Fruit fly (Drosophila melanogaster) whole organism, embryonic: ENCODE results near the gene Jhbp16.
A peak's percentile ranks its signal among the peaks of the same experiment; 100 is the strongest.

ENCODE experiments used
- Antp ChIP-seq: fragments of 200-800 bp; sonication (Bioruptor generic); optimal IDR thresholded peaks from 3 replicates; lab custom pipeline; 2016; ENCODE audit warnings: missing biosample characterization, missing genetic modification characterization
- B-H1 ChIP-seq: fragments of 200-800 bp; sonication (Bioruptor generic); IDR thresholded peaks from 3 replicates; pipeline ENCODE4 v1.3.6; 2022; ENCODE audit warnings: missing biosample characterization, missing genetic modification characterization
- BEAF-32 ChIP-seq: fragments of 200-800 bp; sonication (Bioruptor generic); optimal IDR thresholded peaks from 3 replicates; lab custom pipeline; 2017; ENCODE audit warnings: missing biosample characterization, missing genetic modification characterization, mild to moderate bottlenecking, moderate library complexity, missing genetic modification reagents
- Blimp-1 ChIP-seq: fragments of 200-800 bp; sonication (Bioruptor generic); optimal IDR thresholded peaks from 3 replicates; lab custom pipeline; 2018; ENCODE audit warnings: missing biosample characterization, missing genetic modification characterization, mild to moderate bottlenecking, moderate library complexity, missing genetic modification reagents
- CG10267 ChIP-seq: fragments of 200-800 bp; sonication (Bioruptor generic); optimal IDR thresholded peaks from 2 replicates; lab custom pipeline; 2018; ENCODE audit warnings: missing biosample characterization, mild to moderate bottlenecking, missing genetic modification characterization, moderate library complexity
- CG10959 ChIP-seq: fragments of 200-800 bp; sonication (Bioruptor generic); IDR thresholded peaks from 2 replicates; pipeline ENCODE4 v1.3.6; 2022; ENCODE audit warnings: missing biosample characterization, missing genetic modification characterization
- CG12391 ChIP-seq: fragments of 200-800 bp; sonication (Bioruptor generic); optimal IDR thresholded peaks from 3 replicates; lab custom pipeline; 2018; ENCODE audit warnings: missing biosample characterization, mild to moderate bottlenecking, missing genetic modification characterization, moderate library complexity
- CG14441 ChIP-seq: fragments of 200-800 bp; sonication (Bioruptor generic); IDR thresholded peaks from 2 replicates; pipeline ENCODE4 v1.3.6; 2022; ENCODE audit warnings: missing biosample characterization, missing genetic modification characterization
- CG15696 ChIP-seq: fragments of 200-800 bp; sonication (Bioruptor generic); optimal IDR thresholded peaks from 2 replicates; lab custom pipeline; 2019; ENCODE audit warnings: missing biosample characterization, mild to moderate bottlenecking, missing genetic modification characterization, moderate library complexity
- CG1647 ChIP-seq: fragments of 200-800 bp; sonication (Bioruptor generic); optimal IDR thresholded peaks from 3 replicates; lab custom pipeline; 2016; ENCODE audit warnings: missing biosample characterization, missing genetic modification characterization
- CG17361 ChIP-seq: fragments of 200-800 bp; sonication (Bioruptor generic); IDR thresholded peaks from 3 replicates; pipeline ENCODE4 v1.3.6; 2022; ENCODE audit warnings: missing biosample characterization, missing genetic modification characterization
- CG3065 ChIP-seq: fragments of 200-800 bp; sonication (Bioruptor generic); optimal IDR thresholded peaks from 2 replicates; lab custom pipeline; 2016; ENCODE audit warnings: missing biosample characterization, missing genetic modification characterization
- CG32532 ChIP-seq: fragments of 200-800 bp; sonication (Bioruptor generic); IDR thresholded peaks from 2 replicates; pipeline ENCODE4 v1.3.6; 2022; ENCODE audit warnings: missing biosample characterization, missing genetic modification characterization
- CG42726 ChIP-seq: fragments of 200-800 bp; sonication (Bioruptor generic); IDR thresholded peaks from 2 replicates; pipeline ENCODE4 v1.3.6; 2022; ENCODE audit warnings: missing biosample characterization, missing genetic modification characterization; ENCODE audit not compliant: partially characterized antibody
- CG6813 ChIP-seq: fragments of 200-800 bp; sonication (Bioruptor generic); optimal IDR thresholded peaks from 2 replicates; lab custom pipeline; 2017; ENCODE audit warnings: missing biosample characterization, missing genetic modification characterization, mild to moderate bottlenecking, moderate library complexity, missing genetic modification reagents
- CG7271 ChIP-seq: fragments of 200-800 bp; sonication (Bioruptor generic); optimal IDR thresholded peaks from 2 replicates; lab custom pipeline; 2018; ENCODE audit warnings: missing biosample characterization, mild to moderate bottlenecking, missing genetic modification characterization, moderate library complexity
- CG8359 ChIP-seq: fragments of 200-800 bp; sonication (Bioruptor generic); optimal IDR thresholded peaks from 2 replicates; lab custom pipeline; 2017; ENCODE audit warnings: missing biosample characterization, mild to moderate bottlenecking, missing genetic modification characterization, borderline replicate concordance
- D19B ChIP-seq: fragments of 200-800 bp; sonication (Bioruptor generic); optimal IDR thresholded peaks from 2 replicates; lab custom pipeline; 2017; ENCODE audit warnings: missing biosample characterization, mild to moderate bottlenecking, missing genetic modification characterization
- E2f2 ChIP-seq: fragments of 200-800 bp; sonication (Bioruptor generic); IDR thresholded peaks from 2 replicates; pipeline ENCODE4 v1.3.6; 2022; ENCODE audit warnings: missing biosample characterization, missing genetic modification characterization
- Fer2 ChIP-seq: fragments of 200-800 bp; sonication (Bioruptor generic); optimal IDR thresholded peaks from 2 replicates; lab custom pipeline; 2018; ENCODE audit warnings: missing biosample characterization, mild to moderate bottlenecking, missing genetic modification characterization, moderate library complexity
- Myb ChIP-seq: fragments of 200-800 bp; sonication (Bioruptor generic); optimal IDR thresholded peaks from 2 replicates; lab custom pipeline; 2016; ENCODE audit warnings: missing biosample characterization, missing genetic modification characterization
- PHDP ChIP-seq: fragments of 200-800 bp; sonication (Bioruptor generic); optimal IDR thresholded peaks from 3 replicates; lab custom pipeline; 2018; ENCODE audit warnings: missing biosample characterization, mild to moderate bottlenecking, missing genetic modification characterization, moderate library complexity
- Pdp1 ChIP-seq, 2 experiments: fragments of 200-800 bp; sonication (Bioruptor generic); optimal IDR thresholded peaks; 3 replicates each; lab custom pipeline; 2016; ENCODE audit warnings: missing biosample characterization in 2 of 2, missing genetic modification characterization in 2 of 2, mild to moderate bottlenecking in 1 of 2, moderate library complexity in 1 of 2
- Six4 ChIP-seq: fragments of 200-800 bp; sonication (Bioruptor generic); optimal IDR thresholded peaks from 2 replicates; lab custom pipeline; 2016; ENCODE audit warnings: missing biosample characterization, missing genetic modification characterization
- Sox102F ChIP-seq: fragments of 200-800 bp; sonication (Bioruptor generic); optimal IDR thresholded peaks from 2 replicates; lab custom pipeline; 2018; ENCODE audit warnings: missing biosample characterization, mild to moderate bottlenecking, missing genetic modification characterization, moderate library complexity
- Xbp1 ChIP-seq: fragments of 200-800 bp; sonication (Bioruptor generic); optimal IDR thresholded peaks from 3 replicates; lab custom pipeline; 2016; ENCODE audit warnings: missing biosample characterization, mild to moderate bottlenecking, missing genetic modification characterization
- ab ChIP-seq: fragments of 200-800 bp; sonication (Bioruptor generic); optimal IDR thresholded peaks from 2 replicates; lab custom pipeline; 2016; ENCODE audit warnings: missing biosample characterization, missing genetic modification characterization
- al ChIP-seq: fragments of 200-800 bp; sonication (Bioruptor generic); IDR thresholded peaks from 2 replicates; pipeline ENCODE4 v1.3.6; 2022; ENCODE audit warnings: missing biosample characterization, missing genetic modification characterization
- chn ChIP-seq: fragments of 200-800 bp; sonication (Bioruptor generic); optimal IDR thresholded peaks from 2 replicates; lab custom pipeline; 2016; ENCODE audit warnings: missing biosample characterization, missing genetic modification characterization
- ci ChIP-seq: fragments of 200-800 bp; sonication (Bioruptor generic); IDR thresholded peaks from 3 replicates; pipeline ENCODE4 v1.3.6; 2022; ENCODE audit warnings: missing biosample characterization, missing genetic modification characterization
- dmrt11E ChIP-seq: fragments of 200-800 bp; sonication (Bioruptor generic); optimal IDR thresholded peaks from 3 replicates; lab custom pipeline; 2018; ENCODE audit warnings: missing biosample characterization, mild to moderate bottlenecking, missing genetic modification characterization, moderate library complexity
- en ChIP-seq: fragments of 200-800 bp; sonication (Bioruptor generic); optimal IDR thresholded peaks from 2 replicates; lab custom pipeline; 2016; ENCODE audit warnings: missing biosample characterization, missing genetic modification characterization
- exex ChIP-seq: fragments of 200-800 bp; sonication (Bioruptor generic); optimal IDR thresholded peaks from 4 replicates; lab custom pipeline; 2018; ENCODE audit warnings: missing biosample characterization, mild to moderate bottlenecking, missing genetic modification characterization, moderate library complexity
- fd102C ChIP-seq: fragments of 200-800 bp; sonication (Bioruptor generic); optimal IDR thresholded peaks from 2 replicates; lab custom pipeline; 2018; ENCODE audit warnings: missing biosample characterization, mild to moderate bottlenecking, missing genetic modification characterization, moderate library complexity
- hb ChIP-seq: fragments of 200-800 bp; sonication (Bioruptor generic); IDR thresholded peaks from 3 replicates; pipeline ENCODE4 v1.3.6; 2022; ENCODE audit warnings: missing biosample characterization, missing genetic modification characterization; ENCODE audit not compliant: partially characterized antibody
- hkb ChIP-seq, 2 experiments: fragments of 200-800 bp in 1 of 2; fragments of >200 bp in 1 of 2; sonication (Bioruptor generic) in 1 of 2; IDR thresholded peaks in 1 of 2; optimal IDR thresholded peaks in 1 of 2; 2 replicates each; pipeline versions ENCODE4 v1.3.6 to Lab custom; 2017 to 2022; ENCODE audit warnings: missing biosample characterization in 1 of 2, missing genetic modification characterization in 1 of 2
- lab ChIP-seq: fragments of 200-800 bp; sonication (Bioruptor generic); optimal IDR thresholded peaks from 3 replicates; lab custom pipeline; 2017; ENCODE audit warnings: missing biosample characterization, missing genetic modification characterization, mild to moderate bottlenecking, moderate library complexity, missing genetic modification reagents
- lilli ChIP-seq: fragments of 200-800 bp; sonication (Bioruptor generic); optimal IDR thresholded peaks from 3 replicates; lab custom pipeline; 2016; ENCODE audit warnings: missing biosample characterization, missing genetic modification characterization
- lov ChIP-seq, 2 experiments: fragments of 200-800 bp in 1 of 2; fragments of >200 bp in 1 of 2; sonication (Bioruptor generic) in 1 of 2; IDR thresholded peaks in 1 of 2; optimal IDR thresholded peaks in 1 of 2; 2 replicates in 1 of 2; 3 replicates in 1 of 2; pipeline versions ENCODE4 v1.3.6 to Lab custom; 2017 to 2022; ENCODE audit warnings: missing biosample characterization in 1 of 2, missing genetic modification characterization in 1 of 2
- mld ChIP-seq: fragments of 200-800 bp; sonication (Bioruptor generic); IDR thresholded peaks from 3 replicates; pipeline ENCODE4 v1.3.6; 2022; ENCODE audit warnings: missing biosample characterization, missing genetic modification characterization; ENCODE audit not compliant: partially characterized antibody
- nerfin-1 ChIP-seq: fragments of 200-800 bp; sonication (Bioruptor generic); optimal IDR thresholded peaks from 3 replicates; lab custom pipeline; 2019; ENCODE audit warnings: missing biosample characterization, mild to moderate bottlenecking, missing genetic modification characterization, moderate library complexity
- schlank ChIP-seq: fragments of 200-800 bp; sonication (Bioruptor generic); optimal IDR thresholded peaks from 2 replicates; lab custom pipeline; 2018; ENCODE audit warnings: missing biosample characterization, mild to moderate bottlenecking, missing genetic modification characterization
- slou ChIP-seq: fragments of 200-800 bp; sonication (Bioruptor generic); optimal IDR thresholded peaks from 3 replicates; lab custom pipeline; 2016; ENCODE audit warnings: missing biosample characterization, missing genetic modification characterization
- so ChIP-seq: fragments of 200-800 bp; sonication (Bioruptor generic); IDR thresholded peaks from 3 replicates; pipeline ENCODE4 v1.3.6; 2022; ENCODE audit warnings: missing biosample characterization, missing genetic modification characterization
- trem ChIP-seq: fragments of 200-800 bp; optimal IDR thresholded peaks from 3 replicates; lab custom pipeline; 2019; ENCODE audit warnings: missing biosample characterization, mild to moderate bottlenecking, missing genetic modification characterization, moderate library complexity
- ttk ChIP-seq: fragments of 200-800 bp; sonication (Bioruptor generic); IDR thresholded peaks from 2 replicates; pipeline ENCODE4 v2.1.2; 2022; ENCODE audit warnings: missing biosample characterization, missing genetic modification characterization
- unpg ChIP-seq: fragments of 200-800 bp; sonication (Bioruptor generic); optimal IDR thresholded peaks from 3 replicates; lab custom pipeline; 2018; ENCODE audit warnings: missing biosample characterization, mild to moderate bottlenecking, missing genetic modification characterization, moderate library complexity
- z ChIP-seq: fragments of 200-800 bp; sonication (Bioruptor generic); IDR thresholded peaks from 3 replicates; pipeline ENCODE4 v1.3.6; 2022; ENCODE audit warnings: missing biosample characterization, missing genetic modification characterization

Jhbp16 gene

dm6 chr3R:21614858-21615427, 49.2 kb upstream of the Jhbp16 start (continued):
- peak; percentile 57 for TF ChIP-seq D19B (GFP tag; lab: Kevin White, UChicago)
- TF ChIP-seq CG32532 (GFP tag; lab: Robert Waterston, UW) = no peak
- TF ChIP-seq ci (GFP tag; lab: Robert Waterston, UW) = no peak
- TF ChIP-seq Xbp1 (GFP tag; lab: Kevin White, UChicago) = peak; percentile 36
- TF ChIP-seq CG10267 (tag; lab: Kevin White, UChicago) = peak; percentile 33
- peak; percentile 26 for TF ChIP-seq Antp
- no peak for TF ChIP-seq CG3065 (GFP tag; lab: Kevin White, UChicago)
- TF ChIP-seq CG8359 = no peak
- peak; percentile 69 for TF ChIP-seq lilli
- TF ChIP-seq z (GFP tag; lab: Robert Waterston, UW) = no peak
- TF ChIP-seq exex (tag; lab: Kevin White, UChicago) = peak; percentile 21
- no peak for TF ChIP-seq hkb (optimal IDR thresholded peaks at IDR 0.05; lab: Kevin White, UChicago)
- no peak for TF ChIP-seq hkb (GFP tag; IDR thresholded peaks at IDR 0.05; lab: Robert Waterston, UW)
- TF ChIP-seq al = no peak
- no peak for TF ChIP-seq schlank (tag; lab: Kevin White, UChicago)
- peak; percentile 42 for TF ChIP-seq ab
- no peak for TF ChIP-seq BEAF-32
- TF ChIP-seq lov (optimal IDR thresholded peaks at IDR 0.05; lab: Kevin White, UChicago) = no peak
- no peak for TF ChIP-seq lov (GFP tag; IDR thresholded peaks at IDR 0.05; lab: Robert Waterston, UW)
- TF ChIP-seq Sox102F = peak; percentile 68
- no peak for TF ChIP-seq Fer2
- no peak for TF ChIP-seq E2f2
- TF ChIP-seq CG17361 (GFP tag; lab: Robert Waterston, UW) = no peak
- peak; percentile 51 for TF ChIP-seq Myb (GFP tag; lab: Kevin White, UChicago)
- peak; percentile 7 for TF ChIP-seq chn
- TF ChIP-seq ttk = no peak
- TF ChIP-seq CG1647 (GFP tag; lab: Kevin White, UChicago) = peak; percentile 31
- no peak for TF ChIP-seq CG14441 (GFP tag; lab: Robert Waterston, UW)
- no peak for TF ChIP-seq nerfin-1 (tag; lab: Kevin White, UChicago)
- TF ChIP-seq trem = peak; percentile 31
- peak in 1 of 2 experiments; percentile 35 for TF ChIP-seq Pdp1 (GFP tag; optimal IDR thresholded peaks at IDR 0.05; lab: Kevin White, UChicago)
- peak; percentile 62 for TF ChIP-seq lab (GFP tag; lab: Kevin White, UChicago)
- peak; percentile 65 for TF ChIP-seq unpg (GFP tag; lab: Kevin White, UChicago)
- TF ChIP-seq CG42726 (GFP tag; lab: Robert Waterston, UW) = no peak
- no peak for TF ChIP-seq mld (GFP tag; lab: Robert Waterston, UW)
- TF ChIP-seq PHDP = peak; percentile 63
- TF ChIP-seq CG10959 (GFP tag; lab: Robert Waterston, UW) = no peak
- TF ChIP-seq hb = no peak
- TF ChIP-seq fd102C = no peak
- TF ChIP-seq Blimp-1 (GFP tag; lab: Kevin White, UChicago) = peak; percentile 61
- TF ChIP-seq CG7271 (tag; lab: Kevin White, UChicago) = peak; percentile 34
- no peak for TF ChIP-seq B-H1 (GFP tag; lab: Robert Waterston, UW)
- peak; percentile 46 for TF ChIP-seq Six4 (GFP tag; lab: Kevin White, UChicago)
- TF ChIP-seq CG6813 (GFP tag; lab: Kevin White, UChicago) = peak; percentile 62
- TF ChIP-seq en = peak; percentile 42
- peak; percentile 46 for TF ChIP-seq dmrt11E
- TF ChIP-seq slou (GFP tag; lab: Kevin White, UChicago) = peak; percentile 10
- TF ChIP-seq CG12391 = peak; percentile 65
- no peak for TF ChIP-seq so (GFP tag; lab: Robert Waterston, UW)
- TF ChIP-seq CG15696 (tag; lab: Kevin White, UChicago) = peak; percentile 10
